Fruit fly (Drosophila melanogaster) whole organism: ENCODE results near the gene Adsl.

ENCODE experiments used
- CG8478 ChIP-seq: fragments of >200 bp; optimal IDR thresholded peaks from 2 replicates; lab custom pipeline; 2018; ENCODE audit warnings: inconsistent platforms
- Dll ChIP-seq: fragments of >200 bp; optimal IDR thresholded peaks from 2 replicates; lab custom pipeline; 2017
- EcR ChIP-seq, 2 experiments: fragments of >200 bp; optimal IDR thresholded peaks; 2 replicates each; lab custom pipeline; 2017; ENCODE audit warnings: missing biosample characterization in 2 of 2, missing genetic modification characterization in 2 of 2, missing genetic modification reagents in 2 of 2
- psq ChIP-seq: fragments of >200 bp; optimal IDR thresholded peaks from 2 replicates; lab custom pipeline; 2017
- usp ChIP-seq: fragments of >200 bp; optimal IDR thresholded peaks from 2 replicates; lab custom pipeline; 2017; ENCODE audit warnings: missing biosample characterization, missing genetic modification characterization, mixed read lengths

dm6 chr3R:16972575-16972974 lies 48.3 kb downstream of the Adsl start:
- TF ChIP-seq psq (no peak), CG8478 (lab: Kevin White, UChicago) (no peak), usp (GFP tag; lab: Kevin White, UChicago) (no peak), EcR (GFP tag; optimal IDR thresholded peaks at IDR 0.05; lab: Kevin White, UChicago) (no peak), Dll (lab: Kevin White, UChicago) (no peak)
